Fruit fly (Drosophila melanogaster) whole organism, embryonic: ENCODE data around the gene Awh.

ENCODE experiments used
- Atf3 ChIP-seq: fragments of 200-800 bp; sonication (Bioruptor generic); optimal IDR thresholded peaks from 3 replicates; lab custom pipeline; 2016; ENCODE audit warnings: missing biosample characterization, missing genetic modification characterization
- Bteb2 ChIP-seq: fragments of 200-800 bp; sonication (Bioruptor generic); optimal IDR thresholded peaks from 2 replicates; lab custom pipeline; 2016; ENCODE audit warnings: missing biosample characterization, missing genetic modification characterization
- CG10366 ChIP-seq: fragments of 200-800 bp; sonication (Bioruptor generic); IDR thresholded peaks from 2 replicates; pipeline ENCODE4 v1.3.6; 2022; ENCODE audit warnings: missing biosample characterization, missing genetic modification characterization
- CG10959 ChIP-seq: fragments of 200-800 bp; sonication (Bioruptor generic); IDR thresholded peaks from 2 replicates; pipeline ENCODE4 v1.3.6; 2022; ENCODE audit warnings: missing biosample characterization, missing genetic modification characterization
- CG10979 ChIP-seq: fragments of 200-800 bp; sonication (Bioruptor generic); optimal IDR thresholded peaks from 2 replicates; lab custom pipeline; 2018; ENCODE audit warnings: missing biosample characterization, mild to moderate bottlenecking, missing genetic modification characterization, moderate library complexity
- CG11398 ChIP-seq: fragments of 200-800 bp; sonication (Bioruptor generic); optimal IDR thresholded peaks from 2 replicates; lab custom pipeline; 2016; ENCODE audit warnings: missing biosample characterization, missing genetic modification characterization
- CG11560 ChIP-seq: fragments of 200-800 bp; sonication (Bioruptor generic); IDR thresholded peaks from 3 replicates; pipeline ENCODE4 v1.3.6; 2022; ENCODE audit warnings: missing biosample characterization, missing genetic modification characterization
- CG12104 ChIP-seq: fragments of 200-800 bp; sonication (Bioruptor generic); optimal IDR thresholded peaks from 3 replicates; lab custom pipeline; 2016; ENCODE audit warnings: missing biosample characterization, missing genetic modification characterization
- CG12744 ChIP-seq: fragments of 200-800 bp; sonication (Bioruptor generic); optimal IDR thresholded peaks from 2 replicates; lab custom pipeline; 2016; ENCODE audit warnings: missing biosample characterization, missing genetic modification characterization
- CG1602 ChIP-seq: fragments of 200-800 bp; sonication (Bioruptor generic); optimal IDR thresholded peaks from 3 replicates; lab custom pipeline; 2016; ENCODE audit warnings: missing biosample characterization, missing genetic modification characterization
- CG16815 ChIP-seq: fragments of 200-800 bp; sonication (Bioruptor generic); optimal IDR thresholded peaks from 3 replicates; lab custom pipeline; 2017; ENCODE audit warnings: missing biosample characterization, mild to moderate bottlenecking, missing genetic modification characterization
- CG18262 ChIP-seq: fragments of 200-800 bp; optimal IDR thresholded peaks from 3 replicates; lab custom pipeline; 2019; ENCODE audit warnings: missing biosample characterization, mild to moderate bottlenecking, missing genetic modification characterization, moderate library complexity
- CG2120 ChIP-seq: fragments of 200-800 bp; sonication (Bioruptor generic); optimal IDR thresholded peaks from 3 replicates; lab custom pipeline; 2016; ENCODE audit warnings: missing biosample characterization, missing genetic modification characterization
- CG2129 ChIP-seq: fragments of 200-800 bp; sonication (Bioruptor generic); IDR thresholded peaks from 2 replicates; pipeline ENCODE4 v1.3.6; 2022; ENCODE audit warnings: missing biosample characterization, missing genetic modification characterization; ENCODE audit not compliant: partially characterized antibody
- CG2889 ChIP-seq: fragments of 200-800 bp; sonication (Bioruptor generic); IDR thresholded peaks from 3 replicates; pipeline ENCODE4 v1.3.6; 2022; ENCODE audit warnings: missing biosample characterization, missing genetic modification characterization
- CG3065 ChIP-seq: fragments of 200-800 bp; sonication (Bioruptor generic); optimal IDR thresholded peaks from 2 replicates; lab custom pipeline; 2016; ENCODE audit warnings: missing biosample characterization, missing genetic modification characterization
- CG33557 ChIP-seq: fragments of 200-800 bp; sonication (Bioruptor generic); optimal IDR thresholded peaks from 2 replicates; lab custom pipeline; 2019; ENCODE audit warnings: missing biosample characterization, mild to moderate bottlenecking, missing genetic modification characterization, moderate library complexity
- CG3407 ChIP-seq: fragments of 200-800 bp; sonication (Bioruptor generic); optimal IDR thresholded peaks from 2 replicates; lab custom pipeline; 2018; ENCODE audit warnings: missing biosample characterization, mild to moderate bottlenecking, missing genetic modification characterization
- CG3726 ChIP-seq: fragments of 200-800 bp; sonication (Bioruptor generic); IDR thresholded peaks from 3 replicates; pipeline ENCODE4, ENCODE4 v1.3.6; 2022; ENCODE audit warnings: missing biosample characterization, missing genetic modification characterization
- CG5245 ChIP-seq: fragments of 200-800 bp; sonication (Bioruptor generic); optimal IDR thresholded peaks from 3 replicates; lab custom pipeline; 2016; ENCODE audit warnings: missing biosample characterization, missing genetic modification characterization
- CG6272 ChIP-seq: fragments of 200-800 bp; sonication (Bioruptor generic); IDR thresholded peaks from 2 replicates; pipeline ENCODE4 v1.3.6; 2022; ENCODE audit warnings: missing biosample characterization, missing genetic modification characterization
- CG8765 ChIP-seq: fragments of 200-800 bp; sonication (Bioruptor generic); IDR thresholded peaks from 2 replicates; pipeline ENCODE4 v1.3.6; 2022; ENCODE audit warnings: missing biosample characterization, missing genetic modification characterization
- CG9727 ChIP-seq: fragments of 200-800 bp; sonication (Bioruptor generic); optimal IDR thresholded peaks from 3 replicates; lab custom pipeline; 2017; ENCODE audit warnings: missing biosample characterization, mild to moderate bottlenecking, missing genetic modification characterization
- Chrac-16 ChIP-seq: fragments of 200-800 bp; sonication (Bioruptor generic); optimal IDR thresholded peaks from 3 replicates; lab custom pipeline; 2016; ENCODE audit warnings: missing biosample characterization, missing genetic modification characterization
- CkIIα-i1 ChIP-seq: fragments of 200-800 bp; sonication (Bioruptor generic); IDR thresholded peaks from 2 replicates; pipeline ENCODE4 v1.3.6; 2022; ENCODE audit warnings: missing biosample characterization, missing genetic modification characterization
- Doc2 ChIP-seq: fragments of 200-800 bp; sonication (Bioruptor generic); IDR thresholded peaks from 2 replicates; pipeline ENCODE4 v1.3.6; 2022; ENCODE audit warnings: missing biosample characterization, missing genetic modification characterization
- Ets65A ChIP-seq: fragments of 200-800 bp; sonication (Bioruptor generic); peaks from one replicate; lab custom pipeline; 2016; ENCODE audit warnings: missing biosample characterization, missing genetic modification characterization
- H2.0 ChIP-seq: fragments of 200-800 bp; sonication (Bioruptor generic); IDR thresholded peaks from 2 replicates; pipeline ENCODE4 v1.3.6; 2022; ENCODE audit warnings: missing biosample characterization, missing genetic modification characterization
- Myb ChIP-seq: fragments of 200-800 bp; sonication (Bioruptor generic); optimal IDR thresholded peaks from 2 replicates; lab custom pipeline; 2016; ENCODE audit warnings: missing biosample characterization, missing genetic modification characterization
- Ptx1 ChIP-seq: fragments of 200-800 bp; sonication (Bioruptor generic); IDR thresholded peaks from 2 replicates; pipeline ENCODE4 v1.3.6; 2022; ENCODE audit warnings: missing biosample characterization, missing genetic modification characterization
- Rfx ChIP-seq: fragments of 200-800 bp; sonication (Bioruptor generic); IDR thresholded peaks from 2 replicates; pipeline ENCODE4 v1.3.6; 2022; ENCODE audit warnings: missing biosample characterization, missing genetic modification characterization
- Scr ChIP-seq: fragments of 200-800 bp; sonication (Bioruptor generic); IDR thresholded peaks from 2 replicates; pipeline ENCODE4 v1.3.6; 2022; ENCODE audit warnings: missing biosample characterization, missing genetic modification characterization; ENCODE audit not compliant: partially characterized antibody
- Sox102F ChIP-seq: fragments of 200-800 bp; sonication (Bioruptor generic); optimal IDR thresholded peaks from 2 replicates; lab custom pipeline; 2018; ENCODE audit warnings: missing biosample characterization, mild to moderate bottlenecking, missing genetic modification characterization, moderate library complexity
- Ssrp ChIP-seq: fragments of 200-800 bp; sonication (Bioruptor generic); optimal IDR thresholded peaks from 2 replicates; lab custom pipeline; 2018; ENCODE audit warnings: missing biosample characterization, mild to moderate bottlenecking, missing genetic modification characterization, moderate library complexity
- amos ChIP-seq: fragments of 200-800 bp; sonication (Bioruptor generic); IDR thresholded peaks from 2 replicates; pipeline ENCODE4 v1.3.6; 2022; ENCODE audit warnings: missing biosample characterization, missing genetic modification characterization; ENCODE audit not compliant: partially characterized antibody
- ash1 ChIP-seq: fragments of 200-800 bp; sonication (Bioruptor generic); optimal IDR thresholded peaks from 2 replicates; lab custom pipeline; 2018; ENCODE audit warnings: missing biosample characterization, mild to moderate bottlenecking, missing genetic modification characterization
- bab2 ChIP-seq: fragments of 200-800 bp; sonication (Bioruptor generic); optimal IDR thresholded peaks from 2 replicates; lab custom pipeline; 2016; ENCODE audit warnings: missing biosample characterization, missing genetic modification characterization
- chif ChIP-seq, 2 experiments: fragments of 200-800 bp; sonication (Bioruptor generic); optimal IDR thresholded peaks; 3 replicates each; lab custom pipeline; 2016; ENCODE audit warnings: missing biosample characterization in 2 of 2, missing genetic modification characterization in 2 of 2
- crc ChIP-seq: fragments of 200-800 bp; sonication (Bioruptor generic); optimal IDR thresholded peaks from 2 replicates; lab custom pipeline; 2016; ENCODE audit warnings: missing biosample characterization, missing genetic modification characterization
- da ChIP-seq: fragments of 200-800 bp; sonication (Bioruptor generic); optimal IDR thresholded peaks from 2 replicates; lab custom pipeline; 2016; ENCODE audit warnings: missing biosample characterization, missing genetic modification characterization
- ems ChIP-seq: fragments of 200-800 bp; sonication (Bioruptor generic); optimal IDR thresholded peaks from 3 replicates; lab custom pipeline; 2016; ENCODE audit warnings: missing biosample characterization, missing genetic modification characterization
- fd96Cb ChIP-seq: fragments of 200-800 bp; sonication (Bioruptor generic); optimal IDR thresholded peaks from 2 replicates; lab custom pipeline; 2018; ENCODE audit warnings: missing biosample characterization, mild to moderate bottlenecking, missing genetic modification characterization, moderate library complexity
- ftz-f1 ChIP-seq: fragments of 200-800 bp; sonication (Bioruptor generic); optimal IDR thresholded peaks from 2 replicates; lab custom pipeline; 2016; ENCODE audit warnings: missing biosample characterization, missing genetic modification characterization
- her ChIP-seq: fragments of 200-800 bp; sonication (Bioruptor generic); optimal IDR thresholded peaks from 2 replicates; lab custom pipeline; 2016; ENCODE audit warnings: missing biosample characterization, missing genetic modification characterization
- lola ChIP-seq, 3 experiments: fragments of >200 bp in 2 of 3; fragments of 200-800 bp in 1 of 3; sonication (Bioruptor generic) in 1 of 3; optimal IDR thresholded peaks; 2 replicates each; lab custom pipeline; 2017 to 2019; ENCODE audit warnings: missing biosample characterization in 3 of 3, missing genetic modification characterization in 3 of 3, mild to moderate bottlenecking in 1 of 3, moderate library complexity in 1 of 3
- pum ChIP-seq: fragments of 200-800 bp; sonication (Bioruptor generic); optimal IDR thresholded peaks from 2 replicates; lab custom pipeline; 2016; ENCODE audit warnings: missing biosample characterization, missing genetic modification characterization
- slp2 ChIP-seq: fragments of 200-800 bp; sonication (Bioruptor generic); optimal IDR thresholded peaks from 2 replicates; lab custom pipeline; 2016; ENCODE audit warnings: missing biosample characterization, missing genetic modification characterization
- sob ChIP-seq: fragments of 200-800 bp; sonication (Bioruptor generic); IDR thresholded peaks from 2 replicates; pipeline ENCODE4 v1.3.6; 2022; ENCODE audit warnings: missing biosample characterization, missing genetic modification characterization
- twi ChIP-seq: fragments of 200-800 bp; optimal IDR thresholded peaks from 2 replicates; lab custom pipeline; 2019; ENCODE audit warnings: missing biosample characterization, mild to moderate bottlenecking, missing genetic modification characterization, moderate library complexity
- zf30C ChIP-seq: fragments of 200-800 bp; sonication (Bioruptor generic); optimal IDR thresholded peaks from 3 replicates; lab custom pipeline; 2018; ENCODE audit warnings: missing biosample characterization, mild to moderate bottlenecking, missing genetic modification characterization
- zfh1 ChIP-seq: fragments of 200-800 bp; sonication (Bioruptor generic); IDR thresholded peaks from 3 replicates; pipeline ENCODE4 v1.3.6; 2022; ENCODE audit warnings: missing biosample characterization, missing genetic modification characterization

Gene Awh

dm6 chr3L:3842981-3843701, 2.9 kb upstream of the Awh start (continued):
- TF ChIP-seq ash1 (GFP tag; lab: Kevin White, UChicago) (no peak), CG10979 (tag; lab: Kevin White, UChicago) (peak; percentile 39), CG10366 (GFP tag; lab: Robert Waterston, UW) (no peak), Scr (GFP tag; lab: Robert Waterston, UW) (no peak), her (GFP tag; lab: Kevin White, UChicago) (no peak), Bteb2 (GFP tag; lab: Kevin White, UChicago) (no peak), CG9727 (GFP tag; lab: Kevin White, UChicago) (peak; percentile 40), CG12104 (GFP tag; lab: Kevin White, UChicago) (no peak), Doc2 (GFP tag; lab: Robert Waterston, UW) (no peak), amos (GFP tag; lab: Robert Waterston, UW) (no peak), CG6272 (no peak), twi (tag; lab: Kevin White, UChicago) (no peak), Ssrp (tag; lab: Kevin White, UChicago) (no peak), CG18262 (tag; lab: Kevin White, UChicago) (no peak), H2.0 (GFP tag; lab: Robert Waterston, UW) (no peak), slp2 (GFP tag; lab: Kevin White, UChicago) (no peak), sob (GFP tag; lab: Robert Waterston, UW) (no peak), crc (no peak), lola (GFP tag; optimal IDR thresholded peaks at IDR 0.05; lab: Kevin White, UChicago) (peak in 1 of 3 experiments; percentile 48), ems (no peak), CG3407 (GFP tag; lab: Kevin White, UChicago) (no peak), CG1602 (GFP tag; lab: Kevin White, UChicago) (no peak), bab2 (GFP tag; lab: Kevin White, UChicago) (no peak), CG16815 (GFP tag; lab: Kevin White, UChicago) (no peak), Sox102F (GFP tag; lab: Kevin White, UChicago) (no peak), zf30C (GFP tag; lab: Kevin White, UChicago) (peak; percentile 97), Atf3 (no peak), CG5245 (GFP tag; lab: Kevin White, UChicago) (no peak), CG12744 (no peak), pum (GFP tag; lab: Kevin White, UChicago) (no peak), CG8765 (GFP tag; lab: Robert Waterston, UW) (peak; percentile 44; the same call in 1 of the 2 replicates), CG3726 (GFP tag; lab: Robert Waterston, UW) (no peak), CG33557 (GFP tag; lab: Kevin White, UChicago) (peak; percentile 48), CG2120 (GFP tag; lab: Kevin White, UChicago) (no peak), CkIIα-i1 (no peak), chif (GFP tag; optimal IDR thresholded peaks at IDR 0.05; lab: Kevin White, UChicago) (peak in 1 of 2 experiments; percentile 44), zfh1 (GFP tag; lab: Robert Waterston, UW) (peak; percentile 35; the same call in 1 of the 3 replicates), Rfx (GFP tag; lab: Robert Waterston, UW) (no peak), CG10959 (GFP tag; lab: Robert Waterston, UW) (peak; percentile 68), CG2889 (GFP tag; lab: Robert Waterston, UW) (no peak), CG2129 (no peak), CG3065 (GFP tag; lab: Kevin White, UChicago) (no peak), Ptx1 (GFP tag; lab: Robert Waterston, UW) (no peak), ftz-f1 (GFP tag; lab: Kevin White, UChicago) (no peak), fd96Cb (tag; lab: Kevin White, UChicago) (no peak), Chrac-16 (GFP tag; lab: Kevin White, UChicago) (peak; percentile 39), Ets65A (GFP tag; lab: Kevin White, UChicago) (no peak), CG11398 (GFP tag; lab: Kevin White, UChicago) (no peak), CG11560 (tag; lab: Robert Waterston, UW) (no peak), Myb (no peak), da (GFP tag; lab: Kevin White, UChicago) (no peak)
